Worm (Caenorhabditis elegans): ENCODE results near the gene F07C6.2.
A peak's percentile ranks its signal among the peaks of the same experiment; 100 is the strongest.

F07C6.2 gene

DNA sequence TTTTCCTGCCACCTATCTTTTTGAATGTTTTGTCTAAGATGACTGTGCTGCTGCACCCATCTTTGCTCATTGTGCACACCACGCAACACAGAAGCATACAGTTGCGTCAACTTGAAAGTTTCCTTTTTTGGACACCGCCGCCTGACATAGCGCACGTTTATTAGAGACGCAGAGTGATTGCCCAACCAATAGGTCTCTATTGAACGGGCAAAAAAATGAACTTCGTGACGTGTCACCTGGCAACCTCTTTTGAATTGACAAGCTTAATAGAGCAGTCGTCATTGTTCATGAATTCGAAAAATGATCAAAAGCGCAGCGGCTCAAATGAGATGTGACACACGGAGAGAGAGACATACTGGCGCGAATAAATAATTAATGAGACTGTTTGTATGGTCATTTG, 20.6 kb downstream of the F07C6.2 start:
- TF ChIP-seq snpc-4 (GFP tag; optimal IDR thresholded peaks at IDR 0.05) (no peak), snpc-4 (tag; optimal IDR thresholded peaks at IDR 0.05) (no peak), gei-17 (GFP tag; optimal IDR thresholded peaks at IDR 0.05) (no peak), lin-26 (GFP tag; IDR thresholded peaks at IDR 0.05) (no peak), madf-6 (GFP tag; IDR thresholded peaks at IDR 0.05) (no peak), ama-1 (optimal IDR thresholded peaks at IDR 0.05) (no peak), ama-1 (GFP tag; optimal IDR thresholded peaks at IDR 0.05) (no peak), F55B11.4 (tag; optimal IDR thresholded peaks at IDR 0.05; ENCODE audit: borderline replicate concordance, insufficient read depth) (no peak), B0035.1 (tag; optimal IDR thresholded peaks at IDR 0.05) (no peak), ztf-22 (GFP tag; optimal IDR thresholded peaks at IDR 0.05) (no peak), C06A6.2 (GFP tag; conservative IDR thresholded peaks at IDR 0.05) (no peak)

DNA sequence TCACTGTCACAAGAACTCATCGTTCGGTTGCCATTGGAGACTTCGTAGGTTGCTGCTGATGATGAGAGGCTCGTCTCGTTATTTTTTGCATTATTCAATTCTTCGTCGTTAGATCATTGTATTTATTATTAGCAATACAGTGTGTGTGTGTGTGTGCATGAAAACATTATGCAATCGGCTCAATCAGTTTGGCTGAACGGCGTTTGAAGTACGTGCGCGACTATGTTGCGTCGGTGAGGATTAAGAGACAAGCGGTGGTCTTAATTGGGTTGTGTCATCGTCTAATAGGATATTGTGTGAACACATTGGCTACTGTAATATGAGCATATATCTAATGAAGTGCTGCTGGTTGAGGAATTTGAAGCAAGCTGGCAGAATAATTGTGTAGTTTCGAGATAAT, 22.9 kb downstream of the F07C6.2 start:
- TF ChIP-seq snpc-1.3 (tag; optimal IDR thresholded peaks at IDR 0.05; ENCODE audit: insufficient read depth) = no peak
- TF ChIP-seq xnd-1 (tag; optimal IDR thresholded peaks at IDR 0.05) = no peak
- no peak for TF ChIP-seq attf-6 (GFP tag; IDR thresholded peaks at IDR 0.05)
- TF ChIP-seq Y56A3A.18 (GFP tag; IDR thresholded peaks at IDR 0.05) = no peak
- TF ChIP-seq atf-7 (tag; optimal IDR thresholded peaks at IDR 0.05) = no peak
- no peak for TF ChIP-seq aptf-2 (GFP tag; conservative IDR thresholded peaks at IDR 0.05)
- TF ChIP-seq ceh-27 (GFP tag; optimal IDR thresholded peaks at IDR 0.05) = no peak

DNA sequence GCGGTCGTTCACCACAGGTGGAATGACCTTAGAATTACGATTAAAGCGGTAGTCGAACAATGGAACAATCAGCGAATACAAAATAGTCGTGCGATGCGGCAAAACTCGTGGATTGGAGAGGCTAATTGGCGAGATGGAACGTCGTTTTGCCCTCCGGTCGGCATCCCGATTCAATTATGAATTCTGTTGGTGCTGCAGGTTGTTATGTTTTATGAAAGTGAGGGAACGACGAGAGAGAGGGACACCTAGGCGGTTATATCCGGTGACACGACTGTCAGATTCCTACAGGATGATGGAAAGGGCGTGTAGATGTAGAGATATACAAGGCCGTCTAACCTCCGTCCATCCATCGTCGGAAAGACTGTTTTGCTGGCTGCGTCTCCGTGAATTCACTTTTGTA, 25.7 kb downstream of the F07C6.2 start:
- TF ChIP-seq tbp1 (GFP tag; optimal IDR thresholded peaks at IDR 0.05) (no peak), B0261.1 (tag; optimal IDR thresholded peaks at IDR 0.05) (no peak), akir-1 (GFP tag; optimal IDR thresholded peaks at IDR 0.05) (no peak), F57C9.4 (tag; optimal IDR thresholded peaks at IDR 0.05) (no peak), nfya-1 (tag; optimal IDR thresholded peaks at IDR 0.05; ENCODE audit: borderline replicate concordance, insufficient read depth) (no peak), aptf-2 (GFP tag; conservative IDR thresholded peaks at IDR 0.05) (no peak), zfh-2 (GFP tag; conservative IDR thresholded peaks at IDR 0.05) (peak; percentile 53), ztf-6 (GFP tag; IDR thresholded peaks at IDR 0.05) (no peak)

DNA sequence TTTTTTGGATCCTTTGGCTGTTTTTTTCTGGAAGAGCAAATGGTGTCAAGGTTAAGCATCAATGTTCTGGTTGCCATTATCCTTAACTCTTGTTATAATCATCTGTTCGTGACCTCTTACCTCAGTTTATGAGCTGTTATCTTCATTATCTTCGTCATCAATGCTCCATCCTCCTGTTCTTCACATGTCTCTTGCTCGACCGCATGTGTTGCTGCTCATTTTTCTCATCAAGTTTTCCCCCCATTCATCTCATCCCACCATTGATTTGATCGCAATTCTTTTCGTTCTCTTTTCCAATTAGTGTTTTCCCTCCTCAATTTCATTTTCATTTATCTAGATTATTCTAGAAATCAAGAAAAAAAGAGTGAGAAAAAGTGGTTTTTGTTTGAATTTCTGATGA, 26.6 kb downstream of the F07C6.2 start:
- no peak for TF ChIP-seq ama-1 (optimal IDR thresholded peaks at IDR 0.05)
- TF ChIP-seq ama-1 (GFP tag; optimal IDR thresholded peaks at IDR 0.05) = no peak
- no peak for TF ChIP-seq rpc-1 (optimal IDR thresholded peaks at IDR 0.05)
- no peak for TF ChIP-seq rpc-1 (tag; optimal IDR thresholded peaks at IDR 0.05)
- TF ChIP-seq ceh-40 (GFP tag; IDR thresholded peaks at IDR 0.05) = no peak
- no peak for TF ChIP-seq snpc-3.4 (tag; optimal IDR thresholded peaks at IDR 0.05)
- TF ChIP-seq ceh-27 (GFP tag; optimal IDR thresholded peaks at IDR 0.05) = no peak
- TF ChIP-seq egl-18 (GFP tag; IDR thresholded peaks at IDR 0.05) = no peak
- no peak for TF ChIP-seq efl-1 (GFP tag; optimal IDR thresholded peaks at IDR 0.05)
- no peak for TF ChIP-seq him-1 (tag; optimal IDR thresholded peaks at IDR 0.05)
- TF ChIP-seq cebp-2 (GFP tag; IDR thresholded peaks at IDR 0.05) = no peak
- no peak for TF ChIP-seq F39B2.1 (GFP tag; IDR thresholded peaks at IDR 0.05)
- no peak for TF ChIP-seq snpc-1.1 (tag; optimal IDR thresholded peaks at IDR 0.05; ENCODE audit: insufficient read depth)
- no peak for TF ChIP-seq Y79H2A.3 (GFP tag; conservative IDR thresholded peaks at IDR 0.05)
- no peak for TF ChIP-seq fkh-3 (tag; optimal IDR thresholded peaks at IDR 0.05)
- no peak for TF ChIP-seq hlh-12 (tag; optimal IDR thresholded peaks at IDR 0.05)
